Worm (Caenorhabditis elegans) whole organism, mixed stage, embryonic: Measurements from ENCODE around the gene sym-1.

ENCODE experiments used
- M03D4.4 ChIP-seq: sonication (generic microtip); optimal IDR thresholded peaks from 2 replicates; lab custom pipeline; 2017; ENCODE audit warnings: mild to moderate bottlenecking, missing genetic modification characterization, missing compliant biosample characterization
- bed-3 ChIP-seq: fragments of 200-800 bp; sonication (Bioruptor generic); optimal IDR thresholded peaks from 3 replicates; lab custom pipeline; 2018; ENCODE audit warnings: mild to moderate bottlenecking, missing genetic modification characterization, moderate library complexity, missing compliant biosample characterization
- blmp-1 ChIP-seq: fragments of 150-350 bp; optimal IDR thresholded peaks from 2 replicates; lab custom pipeline; 2014; ENCODE audit warnings: missing biosample characterization, missing genetic modification characterization
- ceh-39 ChIP-seq: fragments of 150-350 bp; optimal IDR thresholded peaks from 2 replicates; lab custom pipeline; 2014; ENCODE audit warnings: missing biosample characterization, missing genetic modification characterization
- ceh-43 ChIP-seq: fragments of 200-800 bp; sonication (Bioruptor generic); optimal IDR thresholded peaks from 2 replicates; lab custom pipeline; 2018; ENCODE audit warnings: mild to moderate bottlenecking, missing genetic modification characterization, moderate library complexity, missing compliant biosample characterization
- ceh-83 ChIP-seq: fragments of 200-800 bp; sonication (Bioruptor generic); optimal IDR thresholded peaks from 2 replicates; lab custom pipeline; 2018; ENCODE audit warnings: mild to moderate bottlenecking, missing genetic modification characterization, missing compliant biosample characterization
- ces-1 ChIP-seq: fragments of 150-350 bp; optimal IDR thresholded peaks from 2 replicates; lab custom pipeline; 2014; ENCODE audit warnings: missing biosample characterization, missing genetic modification reagents, missing genetic modification characterization
- cnd-1 ChIP-seq: fragments of 200-800 bp; sonication (Bioruptor generic); optimal IDR thresholded peaks from 2 replicates; lab custom pipeline; 2018; ENCODE audit warnings: mild to moderate bottlenecking, missing genetic modification characterization, missing compliant biosample characterization
- drap-1 ChIP-seq: fragments of 200-800 bp; sonication (Bioruptor generic); optimal IDR thresholded peaks from 3 replicates; lab custom pipeline; 2018; ENCODE audit warnings: mild to moderate bottlenecking, missing genetic modification characterization, missing compliant biosample characterization
- elt-1 ChIP-seq: sonication (generic microtip); optimal IDR thresholded peaks from 2 replicates; lab custom pipeline; 2017; ENCODE audit warnings: missing genetic modification characterization, mild to moderate bottlenecking, missing compliant biosample characterization, antibody characterized with exemption, moderate library complexity, borderline replicate concordance; ENCODE audit not compliant: insufficient read depth
- elt-3 ChIP-seq: fragments of 150-350 bp; optimal IDR thresholded peaks from 2 replicates; lab custom pipeline; 2014; ENCODE audit warnings: missing biosample characterization, missing genetic modification characterization
- flh-1 ChIP-seq: fragments of 200-800 bp; sonication (Bioruptor generic); optimal IDR thresholded peaks from 2 replicates; lab custom pipeline; 2018; ENCODE audit warnings: mild to moderate bottlenecking, missing genetic modification characterization, moderate library complexity, missing compliant biosample characterization
- ham-2 ChIP-seq: fragments of 200-800 bp; sonication (Bioruptor generic); optimal IDR thresholded peaks from 2 replicates; lab custom pipeline; 2018; ENCODE audit warnings: mild to moderate bottlenecking, missing genetic modification characterization, missing compliant biosample characterization
- hlh-1 ChIP-seq: fragments of 150-350 bp; optimal IDR thresholded peaks from 2 replicates; lab custom pipeline; 2014; ENCODE audit warnings: missing biosample characterization, missing genetic modification reagents, missing genetic modification characterization
- lin-32 ChIP-seq: fragments of 200-800 bp; sonication (Bioruptor generic); optimal IDR thresholded peaks from 2 replicates; lab custom pipeline; 2018; ENCODE audit warnings: mild to moderate bottlenecking, missing genetic modification characterization, missing compliant biosample characterization
- lsy-2 ChIP-seq: fragments of 150-350 bp; optimal IDR thresholded peaks from 2 replicates; lab custom pipeline; 2014; ENCODE audit warnings: missing biosample characterization, missing genetic modification characterization
- mab-5 ChIP-seq: fragments of 150-350 bp; optimal IDR thresholded peaks from 2 replicates; lab custom pipeline; 2014; ENCODE audit warnings: missing biosample characterization, missing genetic modification characterization
- mep-1 ChIP-seq: fragments of 150-350 bp; optimal IDR thresholded peaks from 2 replicates; lab custom pipeline; 2017; ENCODE audit warnings: missing biosample characterization, missing genetic modification reagents, missing genetic modification characterization, inconsistent platforms
- mls-2 ChIP-seq: sonication (generic microtip); optimal IDR thresholded peaks from 2 replicates; lab custom pipeline; 2016; ENCODE audit warnings: mild to moderate bottlenecking, missing genetic modification characterization, moderate library complexity, missing compliant biosample characterization
- nhr-12 ChIP-seq: fragments of 150-350 bp; optimal IDR thresholded peaks from 2 replicates; lab custom pipeline; 2014; ENCODE audit warnings: missing biosample characterization, missing genetic modification characterization
- nhr-2 ChIP-seq: fragments of 150-350 bp; optimal IDR thresholded peaks from 2 replicates; lab custom pipeline; 2014; ENCODE audit warnings: missing biosample characterization, missing genetic modification characterization
- nhr-237 ChIP-seq: fragments of 150-350 bp; optimal IDR thresholded peaks from 2 replicates; lab custom pipeline; 2014; ENCODE audit warnings: missing biosample characterization, missing genetic modification characterization
- nhr-28 ChIP-seq: fragments of 150-350 bp; optimal IDR thresholded peaks from 2 replicates; lab custom pipeline; 2014; ENCODE audit warnings: missing biosample characterization, missing genetic modification characterization
- pha-4 ChIP-seq: fragments of 150-350 bp; optimal IDR thresholded peaks from 2 replicates; lab custom pipeline; 2018; ENCODE audit warnings: missing biosample characterization, missing genetic modification reagents, missing genetic modification characterization
- sem-2 ChIP-seq: fragments of 200-800 bp; sonication (Bioruptor generic); optimal IDR thresholded peaks from 2 replicates; lab custom pipeline; 2018; ENCODE audit warnings: mild to moderate bottlenecking, missing genetic modification characterization, missing compliant biosample characterization
- snpc-4 ChIP-seq: fragments of 150-350 bp; optimal IDR thresholded peaks from 2 replicates; lab custom pipeline; 2014; ENCODE audit warnings: missing biosample characterization, missing genetic modification characterization
- sptf-1 ChIP-seq: sonication (generic microtip); optimal IDR thresholded peaks from 2 replicates; lab custom pipeline; 2017; ENCODE audit warnings: mild to moderate bottlenecking, missing genetic modification characterization, moderate library complexity, missing compliant biosample characterization
- tbx-8 ChIP-seq: fragments of 200-800 bp; sonication (Bioruptor generic); optimal IDR thresholded peaks from 2 replicates; lab custom pipeline; 2018; ENCODE audit warnings: mild to moderate bottlenecking, missing genetic modification characterization, moderate library complexity, missing compliant biosample characterization
- unc-120 ChIP-seq: sonication (generic microtip); optimal IDR thresholded peaks from 2 replicates; lab custom pipeline; 2017; ENCODE audit warnings: missing genetic modification characterization, missing compliant biosample characterization; ENCODE audit not compliant: poor library complexity, severe bottlenecking
- unc-39 ChIP-seq: fragments of 150-350 bp; optimal IDR thresholded peaks from 2 replicates; lab custom pipeline; 2014; ENCODE audit warnings: missing biosample characterization, missing genetic modification characterization
- unc-62 ChIP-seq: fragments of 150-350 bp; optimal IDR thresholded peaks from 2 replicates; lab custom pipeline; 2014; ENCODE audit warnings: missing biosample characterization, missing genetic modification reagents, missing genetic modification characterization
- zip-8 ChIP-seq: fragments of 150-350 bp; optimal IDR thresholded peaks from 2 replicates; lab custom pipeline; 2014; ENCODE audit warnings: missing biosample characterization, missing genetic modification characterization
- ztf-11 ChIP-seq: fragments of 150-350 bp; optimal IDR thresholded peaks from 2 replicates; lab custom pipeline; 2014; ENCODE audit warnings: missing biosample characterization, missing genetic modification characterization

sym-1 gene

ce11 chrX:14556403-14556802 is 25.0 kb upstream of the sym-1 start:
- TF ChIP-seq ceh-43 (GFP tag; lab: Kevin White, UChicago) = no peak
- TF ChIP-seq ces-1 (GFP tag; lab: Kevin White, UChicago) = no peak
- no peak for TF ChIP-seq drap-1 (GFP tag; lab: Kevin White, UChicago)
- TF ChIP-seq M03D4.4 (tag; lab: Kevin White, UChicago) = no peak
- TF ChIP-seq sem-2 (GFP tag; lab: Kevin White, UChicago) = no peak
- TF ChIP-seq unc-39 (tag; lab: Kevin White, UChicago) = no peak
- no peak for TF ChIP-seq hlh-1 (tag; lab: Kevin White, UChicago)
- no peak for TF ChIP-seq mep-1
- no peak for TF ChIP-seq sptf-1 (tag; lab: Kevin White, UChicago)
- no peak for TF ChIP-seq unc-62 (GFP tag; lab: Kevin White, UChicago)
- no peak for TF ChIP-seq ham-2 (GFP tag; lab: Kevin White, UChicago)
- TF ChIP-seq zip-8 (tag; lab: Kevin White, UChicago) = no peak
- no peak for TF ChIP-seq nhr-2 (tag; lab: Kevin White, UChicago)
- no peak for TF ChIP-seq unc-120
- no peak for TF ChIP-seq ceh-83
- TF ChIP-seq mab-5 (tag; lab: Kevin White, UChicago) = no peak
- TF ChIP-seq bed-3 (GFP tag; lab: Kevin White, UChicago) = no peak
- TF ChIP-seq lsy-2 (tag; lab: Kevin White, UChicago) = no peak
- TF ChIP-seq cnd-1 (tag; lab: Kevin White, UChicago) = no peak
- TF ChIP-seq blmp-1 = no peak
- TF ChIP-seq, all 35 proteins: peak for 0

ce11 chrX:14557352-14557935 is 24.0 kb upstream of the sym-1 start:
- TF ChIP-seq unc-39 (tag; lab: Kevin White, UChicago) = no peak
- TF ChIP-seq lsy-2 (tag; lab: Kevin White, UChicago) = peak; percentile 26
- peak; percentile 62 for TF ChIP-seq nhr-237 (tag; lab: Kevin White, UChicago)
- TF ChIP-seq mls-2 (tag; lab: Kevin White, UChicago) = no peak
- peak; percentile 39 for TF ChIP-seq unc-62 (GFP tag; lab: Kevin White, UChicago)
- TF ChIP-seq hlh-1 (tag; lab: Kevin White, UChicago) = peak; percentile 39
- TF ChIP-seq snpc-4 (tag; lab: Kevin White, UChicago) = no peak
- TF ChIP-seq unc-120 = peak; percentile 62
- TF ChIP-seq ceh-43 (GFP tag; lab: Kevin White, UChicago) = no peak
- TF ChIP-seq ces-1 (GFP tag; lab: Kevin White, UChicago) = peak; percentile 25
- no peak for TF ChIP-seq lin-32 (GFP tag; lab: Kevin White, UChicago)
- TF ChIP-seq tbx-8 (GFP tag; lab: Kevin White, UChicago) = no peak

ce11 chrX:14557936-14558554 is 23.4 kb upstream of the sym-1 start, which contains the start of gene nhr-3:
Gene nhr-3, plus strand, starts transcription at chrX:14558504.
- TF ChIP-seq unc-120 (no peak), ham-2 (GFP tag; lab: Kevin White, UChicago) (no peak), blmp-1 (peak; percentile 36), flh-1 (GFP tag; lab: Kevin White, UChicago) (no peak), pha-4 (no peak), elt-3 (tag; lab: Kevin White, UChicago) (peak; percentile 36), tbx-8 (GFP tag; lab: Kevin White, UChicago) (no peak), bed-3 (GFP tag; lab: Kevin White, UChicago) (no peak), nhr-28 (tag; lab: Kevin White, UChicago) (no peak), ceh-39 (tag; lab: Kevin White, UChicago) (no peak), unc-62 (GFP tag; lab: Kevin White, UChicago) (peak; percentile 57), nhr-12 (tag; lab: Kevin White, UChicago) (no peak), drap-1 (GFP tag; lab: Kevin White, UChicago) (no peak), mep-1 (no peak), ceh-83 (no peak), ztf-11 (tag; lab: Kevin White, UChicago) (no peak), elt-1 (tag; lab: Kevin White, UChicago) (peak; percentile 82), ces-1 (GFP tag; lab: Kevin White, UChicago) (no peak), nhr-237 (tag; lab: Kevin White, UChicago) (no peak), snpc-4 (tag; lab: Kevin White, UChicago) (no peak), mls-2 (tag; lab: Kevin White, UChicago) (no peak)
- TF ChIP-seq, all 35 proteins: peak for 4
